Worm (Caenorhabditis elegans) whole organism, L1 larva: ENCODE results near the gene Y58A7A.3.

Experiments
- Y116A8C.19 ChIP-seq: sonication (generic microtip); optimal IDR thresholded peaks from 2 replicates; lab custom pipeline; 2016; ENCODE audit warnings: missing compliant biosample characterization, missing genetic modification characterization, borderline replicate concordance
- alr-1 ChIP-seq: fragments of 200-800 bp; sonication (Bioruptor generic); optimal IDR thresholded peaks from 2 replicates; lab custom pipeline; 2018; ENCODE audit warnings: borderline replicate concordance, mild to moderate bottlenecking, missing genetic modification characterization, missing compliant biosample characterization
- aly-2 ChIP-seq: fragments of 150-350 bp; optimal IDR thresholded peaks from 2 replicates; lab custom pipeline; 2014; ENCODE audit warnings: missing biosample characterization, missing genetic modification characterization
- ama-1 ChIP-seq: fragments of 150-350 bp; optimal IDR thresholded peaks from 2 replicates; lab custom pipeline; 2014
- blmp-1 ChIP-seq: fragments of 150-350 bp; optimal IDR thresholded peaks from 2 replicates; lab custom pipeline; 2014; ENCODE audit warnings: missing biosample characterization, missing genetic modification characterization
- ceh-8 ChIP-seq: fragments of 200-800 bp; sonication (Bioruptor generic); optimal IDR thresholded peaks from 2 replicates; lab custom pipeline; 2018; ENCODE audit warnings: mild to moderate bottlenecking, missing genetic modification characterization, moderate library complexity, missing compliant biosample characterization
- ceh-82 ChIP-seq, 3 experiments: fragments of 150-350 bp in 1 of 3; sonication (generic microtip) in 2 of 3; optimal IDR thresholded peaks; 2 replicates each; lab custom pipeline; 2014 to 2017; ENCODE audit warnings: missing biosample characterization in 3 of 3, missing genetic modification characterization in 3 of 3
- ces-1 ChIP-seq: fragments of 150-350 bp; optimal IDR thresholded peaks from 2 replicates; lab custom pipeline; 2014; ENCODE audit warnings: missing biosample characterization, missing genetic modification reagents, missing genetic modification characterization
- dsc-1 ChIP-seq: sonication (generic microtip); optimal IDR thresholded peaks from 2 replicates; lab custom pipeline; 2016; ENCODE audit warnings: mild to moderate bottlenecking, missing genetic modification characterization, missing compliant biosample characterization
- efl-1 ChIP-seq, 4 experiments: fragments of 150-350 bp; optimal IDR thresholded peaks in 3 of 4; peaks in 1 of 4; 1 replicate in 1 of 4; 2 replicates in 3 of 4; lab custom pipeline; 2014; ENCODE audit warnings: missing biosample characterization in 2 of 4, missing genetic modification characterization in 2 of 4, missing genetic modification reagents in 2 of 4
- egl-13 ChIP-seq: sonication (generic microtip); optimal IDR thresholded peaks from 2 replicates; lab custom pipeline; 2016; ENCODE audit warnings: missing genotype, missing genetic modification reagents, missing genetic modification characterization, missing compliant biosample characterization
- elt-2 ChIP-seq: sonication (generic microtip); optimal IDR thresholded peaks from 2 replicates; lab custom pipeline; 2016; ENCODE audit warnings: missing genetic modification characterization, mild to moderate bottlenecking, inconsistent platforms, missing compliant biosample characterization, missing genetic modification reagents
- elt-3 ChIP-seq, 6 experiments: fragments of 150-350 bp in 1 of 6; sonication (generic microtip); optimal IDR thresholded peaks; 2 replicates each; lab custom pipeline; 2017 to 2018; ENCODE audit warnings: missing biosample characterization in 6 of 6, missing genetic modification characterization in 6 of 6, inconsistent platforms in 1 of 6
- ets-5 ChIP-seq: fragments of 200-800 bp; sonication (Bioruptor generic); IDR thresholded peaks from 2 replicates; pipeline ENCODE4 v1.3.6; 2022; ENCODE audit warnings: missing genetic modification characterization, missing compliant biosample characterization
- fkh-10 ChIP-seq: sonication (generic microtip); optimal IDR thresholded peaks from 2 replicates; lab custom pipeline; 2017; ENCODE audit warnings: missing biosample characterization, missing genetic modification reagents, missing genetic modification characterization
- fkh-8 ChIP-seq: sonication (generic microtip); optimal IDR thresholded peaks from 2 replicates; lab custom pipeline; 2016; ENCODE audit warnings: mild to moderate bottlenecking, missing genetic modification characterization, missing compliant biosample characterization
- hpl-2 ChIP-seq: fragments of 150-350 bp; optimal IDR thresholded peaks from 2 replicates; lab custom pipeline; 2014; ENCODE audit warnings: missing biosample characterization, missing genetic modification reagents, missing genetic modification characterization
- lin-13 ChIP-seq: fragments of 150-350 bp; optimal IDR thresholded peaks from 2 replicates; lab custom pipeline; 2014; ENCODE audit warnings: missing biosample characterization, missing genetic modification reagents, missing genetic modification characterization
- lin-14 ChIP-seq: fragments of 200-800 bp; sonication (Bioruptor generic); optimal IDR thresholded peaks from 2 replicates; lab custom pipeline; 2018; ENCODE audit warnings: mild to moderate bottlenecking, missing genetic modification characterization, moderate library complexity, missing compliant biosample characterization
- lin-15B ChIP-seq: fragments of 150-350 bp; sonication (generic microtip); optimal IDR thresholded peaks from 3 replicates; lab custom pipeline; 2014; ENCODE audit warnings: missing biosample characterization, missing genetic modification characterization
- lsy-2 ChIP-seq, 2 experiments: fragments of 150-350 bp; optimal IDR thresholded peaks; 2 replicates each; lab custom pipeline; 2014; ENCODE audit warnings: missing biosample characterization in 2 of 2, missing genetic modification characterization in 2 of 2
- mab-9 ChIP-seq: fragments of 200-800 bp; sonication (Bioruptor generic); IDR thresholded peaks from 2 replicates; pipeline ENCODE4 v1.3.6; 2022; ENCODE audit warnings: missing genetic modification reagents, missing genetic modification characterization, missing compliant biosample characterization
- mdl-1 ChIP-seq, 2 experiments: fragments of 150-350 bp; optimal IDR thresholded peaks; 2 replicates each; lab custom pipeline; 2014 to 2017; ENCODE audit warnings: missing biosample characterization in 2 of 2, missing genetic modification characterization in 2 of 2, inconsistent platforms in 1 of 2
- mef-2 ChIP-seq: fragments of 150-350 bp; optimal IDR thresholded peaks from 2 replicates; lab custom pipeline; 2014; ENCODE audit warnings: missing biosample characterization, missing genetic modification characterization
- mep-1 ChIP-seq: fragments of 150-350 bp; optimal IDR thresholded peaks from 2 replicates; lab custom pipeline; 2014; ENCODE audit warnings: missing biosample characterization, missing genetic modification characterization
- nhr-12 ChIP-seq: sonication (generic microtip); optimal IDR thresholded peaks from 2 replicates; lab custom pipeline; 2017; ENCODE audit warnings: missing biosample characterization, missing genetic modification characterization
- nhr-47 ChIP-seq: sonication (generic microtip); optimal IDR thresholded peaks from 2 replicates; lab custom pipeline; 2016; ENCODE audit warnings: mild to moderate bottlenecking, missing genetic modification characterization, moderate library complexity, missing compliant biosample characterization
- nhr-71 ChIP-seq: sonication (generic microtip); optimal IDR thresholded peaks from 2 replicates; lab custom pipeline; 2016; ENCODE audit warnings: mild to moderate bottlenecking, missing genetic modification characterization, moderate library complexity, missing compliant biosample characterization
- nhr-84 ChIP-seq: sonication (generic microtip); optimal IDR thresholded peaks from 2 replicates; lab custom pipeline; 2017; ENCODE audit warnings: missing biosample characterization, missing genetic modification characterization
- nhr-90 ChIP-seq: sonication (generic microtip); optimal IDR thresholded peaks from 2 replicates; lab custom pipeline; 2016; ENCODE audit warnings: mild to moderate bottlenecking, missing genetic modification characterization, missing compliant biosample characterization; ENCODE audit not compliant: poor library complexity
- pax-3 ChIP-seq: fragments of 200-800 bp; sonication (Bioruptor generic); optimal IDR thresholded peaks from 2 replicates; lab custom pipeline; 2018; ENCODE audit warnings: mild to moderate bottlenecking, missing genetic modification characterization, moderate library complexity, missing compliant biosample characterization
- skn-1 ChIP-seq: fragments of 150-350 bp; optimal IDR thresholded peaks from 2 replicates; lab custom pipeline; 2014; ENCODE audit warnings: missing biosample characterization, missing genetic modification characterization
- tbx-2 ChIP-seq: sonication (generic microtip); optimal IDR thresholded peaks from 2 replicates; lab custom pipeline; 2016; ENCODE audit warnings: missing genetic modification characterization, missing compliant biosample characterization
- unc-130 ChIP-seq: fragments of 150-350 bp; optimal IDR thresholded peaks from 2 replicates; lab custom pipeline; 2017; ENCODE audit warnings: missing biosample characterization, missing genetic modification characterization, inconsistent platforms
- unc-30 ChIP-seq: sonication (generic microtip); optimal IDR thresholded peaks from 2 replicates; lab custom pipeline; 2017; ENCODE audit warnings: missing biosample characterization, missing genetic modification characterization
- unc-86 ChIP-seq: sonication (generic microtip); optimal IDR thresholded peaks from 2 replicates; lab custom pipeline; 2016; ENCODE audit warnings: missing genetic modification characterization, missing compliant biosample characterization
- xbp-1 ChIP-seq: sonication (generic microtip); optimal IDR thresholded peaks from 2 replicates; lab custom pipeline; 2016; ENCODE audit warnings: missing genetic modification characterization, missing compliant biosample characterization
- zag-1 ChIP-seq: fragments of 150-350 bp; optimal IDR thresholded peaks from 2 replicates; lab custom pipeline; 2014; ENCODE audit warnings: missing biosample characterization, missing genetic modification characterization
- zip-4 ChIP-seq: fragments of 200-800 bp; sonication (Bioruptor generic); optimal IDR thresholded peaks from 2 replicates; lab custom pipeline; 2018; ENCODE audit warnings: mild to moderate bottlenecking, missing genetic modification characterization, moderate library complexity, missing compliant biosample characterization

Gene Y58A7A.3

ce11 chrV:5098925-5099324, 18.2 kb upstream of the Y58A7A.3 start, which contains the start of gene unc-46:
TSS of gene unc-46 (minus strand) at chrV:5099025.
- TF ChIP-seq elt-3 (tag; optimal IDR thresholded peaks at IDR 0.05; lab: Kevin White, UChicago) (no peak), unc-30 (tag; lab: Kevin White, UChicago) (no peak), efl-1 (optimal IDR thresholded peaks at IDR 0.05; lab: Kevin White, UChicago) (no peak), efl-1 (GFP tag; optimal IDR thresholded peaks at IDR 0.05 in 1 of 2; lab: Kevin White, UChicago) (peak in 1 of 2 experiments; percentile 72)

- TF ChIP-seq unc-130 (tag; lab: Kevin White, UChicago) (no peak), mef-2 (tag; lab: Kevin White, UChicago) (no peak)
- TF ChIP-seq, all 84 proteins: peak for 0
Observed at ce11 chrV:5097035-5097434, 16.3 kb upstream of the Y58A7A.3 start, which contains the start of gene C04F5.2. TSS of gene C04F5.2 (minus strand) at chrV:5097135.

DNA sequence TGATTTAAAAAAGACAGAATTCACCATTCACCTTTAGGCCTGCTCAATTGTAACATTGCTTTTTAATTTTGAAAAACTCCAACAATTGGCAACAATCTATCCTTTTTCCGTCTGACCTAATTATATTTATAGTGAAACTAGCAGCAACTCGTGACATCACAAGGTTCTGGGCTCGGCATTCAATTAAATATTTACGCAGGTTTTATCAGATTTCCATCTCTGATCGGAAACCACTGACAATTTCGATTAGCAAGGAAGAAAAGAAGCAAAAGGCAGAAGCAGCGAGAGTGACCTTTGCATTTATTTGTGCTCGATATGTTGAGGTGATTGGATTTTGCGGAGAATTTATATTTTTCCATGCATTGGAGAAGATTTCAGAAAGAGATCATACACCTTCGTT, 9.7 kb upstream of the Y58A7A.3 start:
- no peak for TF ChIP-seq nhr-12 (tag; lab: Kevin White, UChicago)
- TF ChIP-seq lin-14 = peak; percentile 59
- TF ChIP-seq fkh-8 = peak; percentile 3
- TF ChIP-seq fkh-10 = peak; percentile 52
- peak in 1 of 2 experiments; percentile 2 for TF ChIP-seq lsy-2 (tag; optimal IDR thresholded peaks at IDR 0.05; lab: Kevin White, UChicago)
- peak; percentile 18 for TF ChIP-seq nhr-47 (tag; lab: Kevin White, UChicago)

DNA sequence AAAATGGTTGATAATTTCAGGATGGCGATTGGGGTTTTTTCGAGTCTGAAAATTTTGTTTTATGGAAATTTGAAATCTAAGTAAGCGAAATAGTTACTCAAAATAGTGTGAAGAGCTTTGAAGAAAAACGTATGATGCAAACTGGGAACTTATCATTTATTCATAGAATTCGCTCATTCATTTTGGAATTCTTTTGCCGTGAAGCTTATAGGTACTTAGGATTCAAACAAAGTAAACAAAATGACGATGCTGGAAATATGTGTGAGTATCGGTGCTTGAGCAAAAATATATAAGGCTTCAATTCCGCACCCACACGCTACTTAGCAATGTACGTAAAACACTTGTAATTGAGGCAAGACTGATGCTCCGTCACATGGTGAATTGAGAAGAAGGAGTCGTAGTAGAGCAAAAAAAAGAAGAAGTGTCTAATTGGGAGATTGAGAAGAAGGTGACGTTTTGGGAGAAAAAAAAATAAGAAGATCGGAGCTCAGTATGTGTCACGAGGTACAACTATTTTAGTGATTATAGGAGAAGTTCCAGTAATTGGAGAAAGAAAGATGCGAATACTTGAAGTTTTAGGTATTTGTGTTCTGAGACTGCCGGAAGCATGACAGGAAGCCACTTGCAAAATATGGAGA, 8.9 kb upstream of the Y58A7A.3 start, which contains the start of gene glb-32:
Gene glb-32 (minus strand): TSS at position 51 of the 638 bp plus-strand sequence.
- TF ChIP-seq blmp-1 (tag; lab: Kevin White, UChicago) (no peak), lin-15B (tag; lab: Kevin White, UChicago) (no peak), nhr-71 (tag; lab: Kevin White, UChicago) (peak; percentile 48), unc-86 (peak; percentile 75), hpl-2 (GFP tag; lab: Kevin White, UChicago) (no peak), nhr-47 (tag; lab: Kevin White, UChicago) (peak; percentile 24), ets-5 (GFP tag; lab: Robert Waterston, UW) (no peak), lin-14 (peak; percentile 71), aly-2 (tag; lab: Kevin White, UChicago) (no peak), elt-2 (tag; lab: Kevin White, UChicago) (no peak), ceh-8 (GFP tag; lab: Kevin White, UChicago) (no peak), nhr-84 (tag; lab: Kevin White, UChicago) (no peak), egl-13 (peak; percentile 80)

- peak; percentile 9 for TF ChIP-seq fkh-10
- no peak for TF ChIP-seq ces-1
- no peak for TF ChIP-seq unc-30 (tag; lab: Kevin White, UChicago)
- peak; percentile 74 for TF ChIP-seq lin-14
- peak; percentile 63 for TF ChIP-seq tbx-2 (tag; lab: Kevin White, UChicago)
- TF ChIP-seq egl-13 = peak; percentile 22
- TF ChIP-seq nhr-71 (tag; lab: Kevin White, UChicago) = peak; percentile 35
- TF ChIP-seq ama-1 (lab: Kevin White, UChicago) = no peak
- peak; percentile 14 for TF ChIP-seq nhr-47 (tag; lab: Kevin White, UChicago)
- no peak for TF ChIP-seq blmp-1 (tag; lab: Kevin White, UChicago)
- no peak for TF ChIP-seq elt-2 (tag; lab: Kevin White, UChicago)
- TF ChIP-seq alr-1 (tag; lab: Kevin White, UChicago) = no peak
- no peak for TF ChIP-seq mab-9
- no peak for TF ChIP-seq zag-1 (tag; lab: Kevin White, UChicago)
- no peak for TF ChIP-seq efl-1 (optimal IDR thresholded peaks at IDR 0.05; lab: Kevin White, UChicago)
- peak in 1 of 2 experiments; percentile 38 for TF ChIP-seq efl-1 (GFP tag; optimal IDR thresholded peaks at IDR 0.05 in 1 of 2; lab: Kevin White, UChicago)
Observed at ce11 chrV:5088311-5088710, 7.6 kb upstream of the Y58A7A.3 start.

DNA sequence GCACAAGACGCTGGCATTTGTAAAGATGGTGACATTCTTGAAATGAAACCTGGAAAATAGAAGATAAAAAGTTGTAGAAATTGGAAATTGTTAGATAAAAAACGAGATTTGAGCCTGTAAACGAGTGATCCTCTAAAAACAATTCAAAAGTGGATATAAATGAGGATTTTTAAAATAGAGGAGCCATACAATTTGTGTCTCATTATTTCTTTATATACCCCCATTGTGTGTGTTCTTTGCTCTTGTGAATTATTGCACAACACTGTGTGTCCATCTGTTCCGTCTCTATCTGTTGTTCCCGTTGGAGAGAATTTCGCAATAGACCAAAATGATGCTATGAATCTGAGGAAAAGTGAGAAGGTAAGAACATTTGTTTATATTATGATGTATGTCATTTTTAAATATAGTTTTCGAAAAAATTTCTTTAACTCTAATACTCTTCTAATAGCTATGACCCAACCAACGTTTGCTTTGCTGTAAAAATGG, 6.3 kb upstream of the Y58A7A.3 start, which contains the start of gene Y58A7A.5:
Gene Y58A7A.5 (minus strand): TSS at position 51 of the 486 bp plus-strand sequence.
- TF ChIP-seq ceh-82 (tag; optimal IDR thresholded peaks at IDR 0.05; lab: Kevin White, UChicago) = peak in 2 of 3 experiments; percentile 25 to 33
- peak; percentile 66 for TF ChIP-seq lin-14
- peak; percentile 45 for TF ChIP-seq nhr-71 (tag; lab: Kevin White, UChicago)
- TF ChIP-seq pax-3 (tag; lab: Kevin White, UChicago) = no peak
- TF ChIP-seq zip-4 = peak; percentile 66
- TF ChIP-seq Y116A8C.19 = no peak
- TF ChIP-seq nhr-90 (tag; lab: Kevin White, UChicago) = no peak
- no peak for TF ChIP-seq xbp-1 (tag; lab: Kevin White, UChicago)
- TF ChIP-seq dsc-1 = peak; percentile 59
- peak; percentile 13 for TF ChIP-seq mep-1 (tag; lab: Kevin White, UChicago)
- TF ChIP-seq tbx-2 (tag; lab: Kevin White, UChicago) = peak; percentile 20
- no peak for TF ChIP-seq mdl-1 (tag; optimal IDR thresholded peaks at IDR 0.05; lab: Kevin White, UChicago)
- TF ChIP-seq elt-3 (tag; optimal IDR thresholded peaks at IDR 0.05; lab: Kevin White, UChicago) = no peak
- peak; percentile 87 for TF ChIP-seq skn-1 (tag; lab: Kevin White, UChicago)
- no peak for TF ChIP-seq lin-13
- TF ChIP-seq unc-86 = peak; percentile 4
